Worm (Caenorhabditis elegans): ENCODE measurements around the gene JC8.16.

The JC8.16 gene

DNA sequence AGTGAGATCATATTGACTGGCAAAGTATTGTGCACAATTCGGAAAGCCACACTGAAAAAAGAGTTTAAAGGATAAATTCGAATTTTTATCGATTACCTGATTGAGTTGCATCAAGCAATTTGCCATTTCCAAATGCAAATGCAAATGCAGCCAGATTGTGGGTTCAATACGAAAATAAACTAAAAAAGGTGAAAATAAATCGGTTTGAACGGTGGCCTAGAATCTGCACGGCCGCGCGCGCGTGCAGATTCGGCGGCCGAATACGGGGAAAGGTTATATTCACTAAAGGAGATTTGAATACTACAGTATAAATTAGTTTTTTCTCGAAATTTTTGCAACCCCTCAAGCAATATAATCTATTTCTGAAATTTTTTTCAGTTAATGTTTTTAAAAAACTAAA, 30.3 kb downstream of the JC8.16 start, which contains the start of gene Y67H2A.10 (continued):
- no peak for TF ChIP-seq sox-4 (tag; optimal IDR thresholded peaks at IDR 0.05)
- TF ChIP-seq fkh-10 (GFP tag; optimal IDR thresholded peaks at IDR 0.05): no peak
- peak; percentile 72 for TF ChIP-seq rnt-1 (tag; optimal IDR thresholded peaks at IDR 0.05)
- no peak for TF ChIP-seq fkh-4 (tag; optimal IDR thresholded peaks at IDR 0.05; ENCODE audit: borderline replicate concordance)
- no peak for TF ChIP-seq lin-14 (GFP tag; optimal IDR thresholded peaks at IDR 0.05)
- no peak for TF ChIP-seq aha-1 (tag; optimal IDR thresholded peaks at IDR 0.05)
- TF ChIP-seq elt-2 (tag; optimal IDR thresholded peaks at IDR 0.05): no peak
- no peak for TF ChIP-seq zip-4 (GFP tag; optimal IDR thresholded peaks at IDR 0.05)
- no peak for TF ChIP-seq nhr-71 (tag; optimal IDR thresholded peaks at IDR 0.05)
- TF ChIP-seq unc-30 (tag; optimal IDR thresholded peaks at IDR 0.05): no peak
- TF ChIP-seq irx-1 (tag; optimal IDR thresholded peaks at IDR 0.05): peak; percentile 21
- no peak for TF ChIP-seq pax-3 (tag; optimal IDR thresholded peaks at IDR 0.05)
- peak; percentile 49 for TF ChIP-seq lir-3 (tag; optimal IDR thresholded peaks at IDR 0.05; ENCODE audit: poor library complexity)
- no peak for TF ChIP-seq hlh-17 (GFP tag; optimal IDR thresholded peaks at IDR 0.05; ENCODE audit: borderline replicate concordance)
- no peak for TF ChIP-seq ces-1 (GFP tag; optimal IDR thresholded peaks at IDR 0.05)
- TF ChIP-seq nhr-12 (tag; optimal IDR thresholded peaks at IDR 0.05): no peak
- TF ChIP-seq alr-1 (tag; optimal IDR thresholded peaks at IDR 0.05; ENCODE audit: borderline replicate concordance): no peak
- TF ChIP-seq ama-1 (optimal IDR thresholded peaks at IDR 0.05): no peak
- TF ChIP-seq sup-37 (GFP tag; optimal IDR thresholded peaks at IDR 0.05): no peak
- TF ChIP-seq unc-130 (tag; optimal IDR thresholded peaks at IDR 0.05): no peak
- peak; percentile 7 to 52 for TF ChIP-seq lsy-2 (tag; optimal IDR thresholded peaks at IDR 0.05)
- TF ChIP-seq ceh-90 (tag; optimal IDR thresholded peaks at IDR 0.05): peak; percentile 44
- peak; percentile 23 to 32 for TF ChIP-seq efl-1 (optimal IDR thresholded peaks at IDR 0.05)
- peak in 1 of 2 experiments; percentile 52 for TF ChIP-seq efl-1 (GFP tag; optimal IDR thresholded peaks at IDR 0.05 in 1 of 2)
- TF ChIP-seq unc-98 (GFP tag; IDR thresholded peaks at IDR 0.05): no peak
- TF ChIP-seq C34B4.2 (tag; optimal IDR thresholded peaks at IDR 0.05): no peak
- TF ChIP-seq elt-3 (tag; optimal IDR thresholded peaks at IDR 0.05): no peak
- no peak for TF ChIP-seq fkh-8 (tag; optimal IDR thresholded peaks at IDR 0.05)
- TF ChIP-seq blmp-1 (tag; optimal IDR thresholded peaks at IDR 0.05): no peak
- no peak for TF ChIP-seq pag-3 (tag; optimal IDR thresholded peaks at IDR 0.05; ENCODE audit: borderline replicate concordance, insufficient read depth)
- no peak for TF ChIP-seq lin-13 (GFP tag; optimal IDR thresholded peaks at IDR 0.05)
- peak in 2 of 3 experiments; percentile 32 to 47 for TF ChIP-seq dpl-1 (GFP tag; optimal IDR thresholded peaks at IDR 0.05)
- TF ChIP-seq ztf-11 (tag; optimal IDR thresholded peaks at IDR 0.05): peak in 1 of 2 experiments; percentile 14
- TF ChIP-seq lin-35 (GFP tag; optimal IDR thresholded peaks at IDR 0.05): peak; percentile 19 to 23
- TF ChIP-seq isw-1 (GFP tag; IDR thresholded peaks at IDR 0.05): no peak
- no peak for TF ChIP-seq sptf-1 (tag; optimal IDR thresholded peaks at IDR 0.05)

DNA sequence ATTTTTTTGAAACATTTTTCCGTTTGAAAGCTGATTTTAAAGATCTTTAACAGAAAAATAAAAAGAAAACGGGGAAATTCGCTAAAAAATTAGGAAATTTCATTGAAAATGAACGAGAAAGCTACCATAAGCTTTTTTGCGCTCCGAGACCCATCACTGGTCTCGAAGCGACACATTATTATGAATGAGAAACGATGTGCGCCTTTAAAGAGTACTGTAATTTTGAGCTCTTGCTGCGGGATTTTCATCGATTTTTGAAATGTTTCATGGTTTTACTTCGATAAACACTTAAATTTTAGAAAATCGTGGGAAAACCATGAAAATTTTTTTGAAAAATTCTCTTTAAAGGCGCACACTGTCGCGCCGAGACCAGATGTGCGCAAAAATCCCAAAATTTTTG, 31.3 kb downstream of the JC8.16 start:
- TF ChIP-seq ama-1 (optimal IDR thresholded peaks at IDR 0.05) (no peak), tbx-2 (tag; optimal IDR thresholded peaks at IDR 0.05) (no peak), nhr-20 (tag; optimal IDR thresholded peaks at IDR 0.05) (no peak), vab-15 (tag; optimal IDR thresholded peaks at IDR 0.05) (no peak), F16B12.6 (tag; optimal IDR thresholded peaks at IDR 0.05) (no peak)

DNA sequence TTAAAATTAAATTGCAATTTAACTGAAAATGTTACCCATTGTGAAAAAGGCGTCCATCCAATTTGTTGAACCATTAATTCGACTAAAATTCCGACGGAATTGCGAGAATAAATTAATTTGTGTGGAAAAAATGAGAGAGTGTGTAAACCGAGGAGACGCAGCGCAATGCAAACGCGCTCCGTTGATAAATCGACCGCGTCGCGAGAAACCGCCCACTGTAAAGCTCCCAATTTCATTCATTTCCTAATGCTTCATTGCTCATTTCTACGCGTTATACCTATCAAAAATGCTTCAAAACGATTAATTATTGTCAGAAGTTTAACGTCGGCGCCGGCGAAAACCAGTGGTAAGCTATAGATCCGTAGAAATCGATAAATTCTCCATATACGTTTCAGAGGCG, 38.8 kb downstream of the JC8.16 start, which contains the start of the genes Y67H2A.2 and micu-1:
Gene Y67H2A.2 (minus strand): TSS at position 74 of the 400 bp plus-strand sequence.
Gene micu-1 (plus strand): TSS at position 181 of the 400 bp plus-strand sequence.
- TF ChIP-seq irx-1 (tag; optimal IDR thresholded peaks at IDR 0.05) (peak; percentile 73), xbp-1 (tag; optimal IDR thresholded peaks at IDR 0.05) (peak; percentile 84), ceh-63 (GFP tag; optimal IDR thresholded peaks at IDR 0.05) (peak; percentile 36), vab-15 (tag; optimal IDR thresholded peaks at IDR 0.05) (peak; percentile 61), mab-9 (GFP tag; IDR thresholded peaks at IDR 0.05) (peak; percentile 84), rnt-1 (tag; optimal IDR thresholded peaks at IDR 0.05) (peak; percentile 89), blmp-1 (tag; optimal IDR thresholded peaks at IDR 0.05) (peak; percentile 28), nhr-84 (tag; optimal IDR thresholded peaks at IDR 0.05) (no peak), tlp-1 (tag; optimal IDR thresholded peaks at IDR 0.05) (no peak), ceh-8 (GFP tag; optimal IDR thresholded peaks at IDR 0.05) (peak; percentile 74), egl-13 (tag; optimal IDR thresholded peaks at IDR 0.05) (peak; percentile 60), egl-27 (tag; optimal IDR thresholded peaks at IDR 0.05) (no peak), mep-1 (tag; optimal IDR thresholded peaks at IDR 0.05) (no peak), ces-1 (GFP tag; optimal IDR thresholded peaks at IDR 0.05) (no peak), efl-1 (optimal IDR thresholded peaks at IDR 0.05) (peak; percentile 80 to 82), efl-1 (GFP tag; optimal IDR thresholded peaks at IDR 0.05 in 1 of 2) (peak; percentile 73 to 97), pax-3 (tag; optimal IDR thresholded peaks at IDR 0.05) (peak; percentile 37), nhr-11 (tag; optimal IDR thresholded peaks at IDR 0.05) (no peak), sox-4 (tag; optimal IDR thresholded peaks at IDR 0.05) (peak; percentile 56)

All from whole organism, L1 larva.